Fruit fly (Drosophila melanogaster): Measurements from ENCODE around the gene del.

del gene

dm6 chr2L:21168295-21169159 lies 20.2 kb upstream of the del start, which contains the start of the genes mAcon1, CG43345 and CG43346 (continued):
- TF ChIP-seq CG4854 (GFP tag; optimal IDR thresholded peaks at IDR 0.05) (peak; percentile 69), dati (GFP tag; IDR thresholded peaks at IDR 0.05) (no peak), ac (GFP tag; optimal IDR thresholded peaks at IDR 0.05) (no peak), Lpt (GFP tag; optimal IDR thresholded peaks at IDR 0.05) (no peak), Trl (optimal IDR thresholded peaks at IDR 0.05) (no peak), Trl (GFP tag; optimal IDR thresholded peaks at IDR 0.05) (peak; percentile 86), Fer1 (GFP tag; optimal IDR thresholded peaks at IDR 0.05) (peak; percentile 89), Fer3 (tag; optimal IDR thresholded peaks at IDR 0.05) (peak; percentile 62), MTF-1 (GFP tag; optimal IDR thresholded peaks at IDR 0.05; ENCODE audit: borderline replicate concordance) (no peak), Sin3A (optimal IDR thresholded peaks at IDR 0.05) (peak; percentile 97), al (GFP tag; IDR thresholded peaks at IDR 0.05) (peak; percentile 73), CG10543 (GFP tag; optimal IDR thresholded peaks at IDR 0.05) (peak; percentile 92), CG9437 (GFP tag; optimal IDR thresholded peaks at IDR 0.05) (peak; percentile 77), CG1832 (GFP tag; optimal IDR thresholded peaks at IDR 0.05) (no peak), nom (GFP tag; optimal IDR thresholded peaks at IDR 0.05) (peak; percentile 75), stc (GFP tag; IDR thresholded peaks at IDR 0.05) (no peak), tgo (GFP tag; IDR thresholded peaks at IDR 0.05) (peak; percentile 58), Doc2 (GFP tag; IDR thresholded peaks at IDR 0.05) (no peak), ewg (GFP tag; optimal IDR thresholded peaks at IDR 0.05) (peak; percentile 81), Spps (tag; optimal IDR thresholded peaks at IDR 0.05) (peak; percentile 24), ranshi (GFP tag; IDR thresholded peaks at IDR 0.05) (no peak; the same call in 1 of the 2 replicates), CG6683 (GFP tag; optimal IDR thresholded peaks at IDR 0.05) (peak; percentile 67), Dp (GFP tag; optimal IDR thresholded peaks at IDR 0.05) (peak; percentile 75), NFAT (GFP tag; IDR thresholded peaks at IDR 0.05) (no peak), CG11696 (GFP tag; IDR thresholded peaks at IDR 0.05) (no peak), C15 (GFP tag; IDR thresholded peaks at IDR 0.05) (no peak), CG32532 (GFP tag; IDR thresholded peaks at IDR 0.05) (peak; percentile 54; the same call in 1 of the 2 replicates), Lhr (GFP tag; optimal IDR thresholded peaks at IDR 0.05) (peak; percentile 56), Tbp (GFP tag; optimal IDR thresholded peaks at IDR 0.05) (peak; percentile 85), CG30431 (GFP tag; optimal IDR thresholded peaks at IDR 0.05) (peak; percentile 68), CG2199 (GFP tag; IDR thresholded peaks at IDR 0.05) (no peak), HLHmδ (GFP tag; optimal IDR thresholded peaks at IDR 0.05) (no peak), CG10267 (tag; optimal IDR thresholded peaks at IDR 0.05) (peak; percentile 98), trem (tag; optimal IDR thresholded peaks at IDR 0.05) (peak; percentile 79), Ets97D (GFP tag; optimal IDR thresholded peaks at IDR 0.05) (peak; percentile 79), Deaf1 (tag; optimal IDR thresholded peaks at IDR 0.05) (no peak), bcd (GFP tag; optimal IDR thresholded peaks at IDR 0.05) (no peak), Dip3 (GFP tag; optimal IDR thresholded peaks at IDR 0.05) (peak; percentile 93), BtbVII (GFP tag; optimal IDR thresholded peaks at IDR 0.05) (peak; percentile 54), tx (GFP tag; optimal IDR thresholded peaks at IDR 0.05) (peak; percentile 83), CG12391 (tag; optimal IDR thresholded peaks at IDR 0.05) (peak; percentile 82), CG15601 (tag; optimal IDR thresholded peaks at IDR 0.05) (no peak), CG34422 (GFP tag; IDR thresholded peaks at IDR 0.05) (peak; percentile 57; the same call in 1 of the 3 replicates), Mrtf (GFP tag; IDR thresholded peaks at IDR 0.05) (no peak), CG12659 (GFP tag; optimal IDR thresholded peaks at IDR 0.05) (peak; percentile 90), br (optimal IDR thresholded peaks at IDR 0.05) (no peak), CG13287 (GFP tag; IDR thresholded peaks at IDR 0.05; ENCODE audit: partially characterized antibody) (no peak; the same call in 1 of the 2 replicates), dmrt99B (tag; optimal IDR thresholded peaks at IDR 0.05) (no peak), Hmx (GFP tag; optimal IDR thresholded peaks at IDR 0.05) (peak; percentile 34), bsh (GFP tag; optimal IDR thresholded peaks at IDR 0.05) (peak; percentile 19 to 59)
